2 fruit fly cellular contexts compared by ENCODE assay signal in the genomic region with DNA sequence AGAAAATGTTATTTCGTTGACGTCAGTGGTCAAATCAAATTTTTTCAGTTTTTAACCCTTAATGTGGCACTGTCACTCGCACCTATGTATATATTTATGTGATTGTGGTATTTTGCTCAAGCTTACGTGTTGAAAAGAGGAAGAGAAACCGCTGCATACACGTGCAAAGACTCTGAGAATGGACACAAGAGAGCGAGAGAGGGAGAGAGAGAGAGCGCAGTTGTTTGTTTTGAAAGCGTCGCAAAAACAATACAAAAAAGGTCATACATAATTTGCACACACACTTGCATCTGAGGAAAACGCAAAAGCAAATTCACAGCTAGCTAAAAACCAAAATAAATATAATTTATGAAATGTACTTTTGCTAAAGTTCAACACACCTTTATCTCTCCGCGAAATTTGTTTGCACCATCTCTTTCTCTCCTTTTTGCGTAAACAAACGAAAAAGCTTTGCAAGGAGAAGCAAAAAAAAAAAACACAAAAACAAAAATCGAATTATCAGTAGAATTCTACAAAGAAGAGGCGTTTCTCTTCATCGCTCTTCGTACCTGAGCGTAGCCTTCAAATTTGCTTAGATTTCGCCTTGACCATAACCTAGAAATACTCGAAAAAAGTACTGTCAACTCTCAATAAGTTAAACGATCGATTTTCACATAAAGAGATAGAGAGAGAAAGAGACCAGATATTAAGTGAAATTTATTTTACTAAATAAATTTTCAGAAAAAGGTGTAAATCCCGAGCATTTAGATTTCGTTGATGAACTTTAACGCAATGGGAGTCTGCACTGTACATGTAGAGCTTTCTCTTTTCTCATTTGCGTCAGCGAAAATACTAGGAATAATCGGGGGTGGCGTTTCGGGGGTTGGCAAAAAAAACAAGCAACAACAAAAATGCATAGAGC.
TF ChIP-seq lines count a peak whose summit lies in the region.

No protein-coding gene starts in this region.

TF ChIP-seq in whole organism, embryonic, 481 proteins besides CTCF, POLR2A, EP300 and RAD21 (continued from another document and continues in another):
- TF ChIP-seq CG42726 (GFP tag; IDR thresholded peaks at IDR 0.05; lab: Robert Waterston, UW; ENCODE audit: partially characterized antibody) = no peak
- TF ChIP-seq Awh (GFP tag; IDR thresholded peaks at IDR 0.05; lab: Robert Waterston, UW) = peak; percentile 42
- TF ChIP-seq ac (GFP tag; optimal IDR thresholded peaks at IDR 0.05; lab: Kevin White, UChicago) = no peak
- no peak for TF ChIP-seq CG18476 (GFP tag; optimal IDR thresholded peaks at IDR 0.05; lab: Kevin White, UChicago)
- no peak for TF ChIP-seq odd (GFP tag; optimal IDR thresholded peaks at IDR 0.05; lab: Kevin White, UChicago)
- no peak for TF ChIP-seq chm (GFP tag; IDR thresholded peaks at IDR 0.05; lab: Robert Waterston, UW)
- no peak for TF ChIP-seq ham (GFP tag; IDR thresholded peaks at IDR 0.05; lab: Robert Waterston, UW)
- no peak for TF ChIP-seq CG3407 (GFP tag; optimal IDR thresholded peaks at IDR 0.05; lab: Kevin White, UChicago)
- TF ChIP-seq prd (optimal IDR thresholded peaks at IDR 0.05; lab: Kevin White, UChicago) = no peak
- peak; percentile 64; the same call in 2 of the 3 replicates for TF ChIP-seq prd (GFP tag; IDR thresholded peaks at IDR 0.05; lab: Robert Waterston, UW)
- peak; percentile 28 for TF ChIP-seq CG12391 (tag; optimal IDR thresholded peaks at IDR 0.05; lab: Kevin White, UChicago)
- peak; percentile 9 for TF ChIP-seq her (GFP tag; optimal IDR thresholded peaks at IDR 0.05; lab: Kevin White, UChicago)
- TF ChIP-seq nerfin-2 (GFP tag; IDR thresholded peaks at IDR 0.05; lab: Robert Waterston, UW; ENCODE audit: partially characterized antibody) = no peak
- TF ChIP-seq Neu2 (GFP tag; optimal IDR thresholded peaks at IDR 0.05; lab: Kevin White, UChicago; ENCODE audit: borderline replicate concordance) = no peak
- TF ChIP-seq croc (GFP tag; conservative IDR thresholded peaks at IDR 0.05; lab: Robert Waterston, UW) = no peak
- TF ChIP-seq Drgx (GFP tag; IDR thresholded peaks at IDR 0.05; lab: Robert Waterston, UW) = peak; percentile 65
- TF ChIP-seq tap (tag; optimal IDR thresholded peaks at IDR 0.05; lab: Kevin White, UChicago) = no peak
- TF ChIP-seq CG11695 (GFP tag; IDR thresholded peaks at IDR 0.05; lab: Robert Waterston, UW) = 0 out of 3 replicates have a peak, but pooled peaks have one; percentile 22
- TF ChIP-seq CG12744 (GFP tag; optimal IDR thresholded peaks at IDR 0.05; lab: Kevin White, UChicago) = no peak
- TF ChIP-seq stc (GFP tag; IDR thresholded peaks at IDR 0.05; lab: Robert Waterston, UW) = peak; percentile 38; the same call in 1 of the 2 replicates
- TF ChIP-seq run (tag; optimal IDR thresholded peaks at IDR 0.05; lab: Kevin White, UChicago) = no peak
- peak; percentile 51; the same call in 2 of the 3 replicates for TF ChIP-seq Aef1 (GFP tag; IDR thresholded peaks at IDR 0.05; lab: Robert Waterston, UW)
- no peak for TF ChIP-seq Lpt (GFP tag; optimal IDR thresholded peaks at IDR 0.05; lab: Kevin White, UChicago)
- no peak for TF ChIP-seq ato (GFP tag; IDR thresholded peaks at IDR 0.05; lab: Robert Waterston, UW; ENCODE audit: partially characterized antibody)
- peak; percentile 10 for TF ChIP-seq schlank (tag; optimal IDR thresholded peaks at IDR 0.05; lab: Kevin White, UChicago)
- TF ChIP-seq CG11247 (GFP tag; IDR thresholded peaks at IDR 0.05; lab: Robert Waterston, UW) = peak; percentile 50
- TF ChIP-seq CG10462 (GFP tag; optimal IDR thresholded peaks at IDR 0.05; lab: Kevin White, UChicago) = no peak
- no peak for TF ChIP-seq Dp (GFP tag; optimal IDR thresholded peaks at IDR 0.05; lab: Kevin White, UChicago)
- no peak for TF ChIP-seq kah (GFP tag; optimal IDR thresholded peaks at IDR 0.05; lab: Kevin White, UChicago)
- no peak for TF ChIP-seq CG4820 (GFP tag; optimal IDR thresholded peaks at IDR 0.05; lab: Kevin White, UChicago)
- TF ChIP-seq CG11085 (GFP tag; IDR thresholded peaks at IDR 0.05; lab: Robert Waterston, UW) = peak; percentile 52; the same call in 1 of the 2 replicates
- TF ChIP-seq Bdp1 (GFP tag; optimal IDR thresholded peaks at IDR 0.05; lab: Kevin White, UChicago) = no peak
- peak; percentile 87 to 99 for TF ChIP-seq Trl (optimal IDR thresholded peaks at IDR 0.05; lab: Kevin White, UChicago)
- TF ChIP-seq Trl (GFP tag; optimal IDR thresholded peaks at IDR 0.05; lab: Kevin White, UChicago) = no peak
- TF ChIP-seq trem (tag; optimal IDR thresholded peaks at IDR 0.05; lab: Kevin White, UChicago) = no peak
- no peak for TF ChIP-seq Spps (tag; optimal IDR thresholded peaks at IDR 0.05; lab: Kevin White, UChicago)
- peak; percentile 6 for TF ChIP-seq Deaf1 (tag; optimal IDR thresholded peaks at IDR 0.05; lab: Kevin White, UChicago)
- TF ChIP-seq p53 (GFP tag; optimal IDR thresholded peaks at IDR 0.05; lab: Kevin White, UChicago) = no peak
- TF ChIP-seq disco-r (GFP tag; optimal IDR thresholded peaks at IDR 0.05; lab: Kevin White, UChicago) = no peak
- TF ChIP-seq HHEX (GFP tag; optimal IDR thresholded peaks at IDR 0.05; lab: Kevin White, UChicago) = no peak
- TF ChIP-seq row (GFP tag; IDR thresholded peaks at IDR 0.05; lab: Robert Waterston, UW) = peak; percentile 66
- TF ChIP-seq CG18764 (GFP tag; optimal IDR thresholded peaks at IDR 0.05; lab: Kevin White, UChicago) = no peak
- no peak for TF ChIP-seq usp (GFP tag; optimal IDR thresholded peaks at IDR 0.05; lab: Kevin White, UChicago)
- no peak for TF ChIP-seq CG34376 (GFP tag; optimal IDR thresholded peaks at IDR 0.05; lab: Kevin White, UChicago)
- TF ChIP-seq slp2 (GFP tag; optimal IDR thresholded peaks at IDR 0.05; lab: Kevin White, UChicago) = no peak
- no peak for TF ChIP-seq ab (GFP tag; optimal IDR thresholded peaks at IDR 0.05; lab: Kevin White, UChicago)
- TF ChIP-seq seq (GFP tag; IDR thresholded peaks at IDR 0.05; lab: Robert Waterston, UW) = peak; percentile 41; the same call in 1 of the 2 replicates
- TF ChIP-seq Dip3 (GFP tag; optimal IDR thresholded peaks at IDR 0.05; lab: Kevin White, UChicago) = peak; percentile 87
- TF ChIP-seq MBD-R2 (GFP tag; IDR thresholded peaks at IDR 0.05; lab: Robert Waterston, UW) = peak; percentile 48; the same call in 1 of the 2 replicates
- TF ChIP-seq Vsx1 (GFP tag; optimal IDR thresholded peaks at IDR 0.05; lab: Kevin White, UChicago) = no peak
- no peak for TF ChIP-seq pfk (GFP tag; optimal IDR thresholded peaks at IDR 0.05; lab: Kevin White, UChicago)
- no peak for TF ChIP-seq lola (GFP tag; optimal IDR thresholded peaks at IDR 0.05; lab: Kevin White, UChicago)
- peak; percentile 27; the same call in 1 of the 2 replicates for TF ChIP-seq Adf1 (GFP tag; IDR thresholded peaks at IDR 0.05; lab: Robert Waterston, UW)
- TF ChIP-seq BEAF-32 (GFP tag; optimal IDR thresholded peaks at IDR 0.05; lab: Kevin White, UChicago) = no peak
- no peak for TF ChIP-seq chif (GFP tag; optimal IDR thresholded peaks at IDR 0.05; lab: Kevin White, UChicago)
- no peak for TF ChIP-seq CG6854 (GFP tag; optimal IDR thresholded peaks at IDR 0.05; lab: Kevin White, UChicago)
- no peak for TF ChIP-seq gcm2 (GFP tag; optimal IDR thresholded peaks at IDR 0.05; lab: Kevin White, UChicago)
- TF ChIP-seq gfzf (GFP tag; optimal IDR thresholded peaks at IDR 0.05; lab: Kevin White, UChicago) = no peak
- no peak for TF ChIP-seq eve (GFP tag; optimal IDR thresholded peaks at IDR 0.05; lab: Kevin White, UChicago)
- TF ChIP-seq CG6689 (GFP tag; IDR thresholded peaks at IDR 0.05; lab: Robert Waterston, UW) = peak; percentile 46
- peak; percentile 86 for TF ChIP-seq CG18599 (GFP tag; optimal IDR thresholded peaks at IDR 0.05; lab: Kevin White, UChicago)

TF ChIP-seq in whole organism, prepupa, 60 proteins besides CTCF, POLR2A, EP300 and RAD21 (continued from another document):
- TF ChIP-seq pdm3 (GFP tag; optimal IDR thresholded peaks at IDR 0.05; lab: Kevin White, UChicago) (peak; percentile 24), CG32006 (GFP tag; optimal IDR thresholded peaks at IDR 0.05; lab: Kevin White, UChicago) (peak; percentile 58), CG11294 (GFP tag; IDR thresholded peaks at IDR 0.05; lab: Robert Waterston, UW) (peak; percentile 42), Eip93F (GFP tag; optimal IDR thresholded peaks at IDR 0.05; lab: Kevin White, UChicago) (peak; percentile 73), Smox (GFP tag; optimal IDR thresholded peaks at IDR 0.05; lab: Kevin White, UChicago) (peak; percentile 23), eg (GFP tag; IDR thresholded peaks at IDR 0.05; lab: Robert Waterston, UW) (peak; percentile 82), spab (GFP tag; optimal IDR thresholded peaks at IDR 0.05; lab: Kevin White, UChicago) (no peak), achi (GFP tag; optimal IDR thresholded peaks at IDR 0.05; lab: Kevin White, UChicago) (peak; percentile 41), fkh (GFP tag; optimal IDR thresholded peaks at IDR 0.05; lab: Kevin White, UChicago) (peak; percentile 48), CG4318 (GFP tag; optimal IDR thresholded peaks at IDR 0.05; lab: Kevin White, UChicago) (no peak), CG34406 (GFP tag; optimal IDR thresholded peaks at IDR 0.05; lab: Kevin White, UChicago) (no peak), fd85E (GFP tag; optimal IDR thresholded peaks at IDR 0.05; lab: Kevin White, UChicago) (peak; percentile 4), CG31627 (GFP tag; optimal IDR thresholded peaks at IDR 0.05; lab: Kevin White, UChicago) (peak; percentile 47), CG6276 (GFP tag; optimal IDR thresholded peaks at IDR 0.05; lab: Kevin White, UChicago) (peak; percentile 19)
